Fruit fly (Drosophila melanogaster): Measurements from ENCODE around the gene CG17122.
A peak's percentile ranks its signal among the peaks of the same experiment; 100 is the strongest.

Gene CG17122

DNA sequence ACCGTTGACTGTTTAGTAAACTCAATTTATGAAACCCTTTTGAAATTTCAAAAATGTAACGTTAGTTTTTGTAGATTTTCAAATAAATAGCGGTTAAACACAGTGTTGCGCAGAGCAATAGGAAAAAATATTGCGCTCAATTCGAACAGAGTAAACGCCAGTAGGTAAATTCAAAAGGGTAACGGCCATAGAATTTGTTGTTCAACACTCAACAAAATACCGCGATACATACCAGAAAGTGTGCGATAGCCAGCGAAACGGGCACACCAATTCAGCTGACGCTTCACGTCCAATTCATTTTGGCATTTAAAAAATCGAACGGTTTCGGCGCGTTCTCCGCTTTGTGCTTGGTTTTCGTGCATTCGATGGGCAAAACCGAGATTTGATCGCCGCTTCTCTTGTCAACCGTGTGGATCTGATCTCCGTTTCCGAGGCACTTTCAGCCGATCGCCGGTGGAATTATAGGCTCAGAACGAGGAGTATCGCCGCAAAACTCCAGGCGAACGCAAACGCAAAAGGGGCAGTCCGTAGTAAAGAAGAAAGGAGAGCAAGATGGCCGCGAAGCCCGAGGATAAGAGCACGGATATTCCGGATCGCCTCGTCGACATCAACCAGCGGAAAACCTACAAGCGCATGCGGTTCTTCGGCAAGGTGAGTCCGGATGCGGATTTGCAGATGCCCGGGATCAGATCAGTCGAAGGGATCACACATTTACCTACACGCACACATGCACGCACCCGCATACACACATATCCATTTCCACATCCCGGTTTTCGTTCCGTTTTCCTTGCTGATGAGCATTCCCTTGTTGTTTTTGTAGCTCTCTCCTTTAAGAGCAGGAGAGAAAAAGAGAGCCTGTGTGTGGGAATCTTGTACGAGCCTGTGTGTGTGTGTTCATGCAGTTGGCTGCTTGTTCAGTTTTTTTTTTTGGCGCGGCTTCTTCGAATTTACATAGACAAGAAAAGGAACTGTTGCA, 34.9 kb upstream of the CG17122 start:
- TF ChIP-seq fd96Ca (GFP tag; IDR thresholded peaks at IDR 0.05): no peak
- no peak for TF ChIP-seq CG8159 (tag; optimal IDR thresholded peaks at IDR 0.05)
- TF ChIP-seq CG8301 (tag; optimal IDR thresholded peaks at IDR 0.05): no peak
- TF ChIP-seq CG15710 (tag; optimal IDR thresholded peaks at IDR 0.05): no peak
- no peak for TF ChIP-seq D1 (tag; optimal IDR thresholded peaks at IDR 0.05)
- no peak for TF ChIP-seq CG32121 (GFP tag; IDR thresholded peaks at IDR 0.05)
- TF ChIP-seq CG17806 (tag; optimal IDR thresholded peaks at IDR 0.05): no peak
- TF ChIP-seq CG13204 (GFP tag; optimal IDR thresholded peaks at IDR 0.05): no peak
- no peak for TF ChIP-seq rn (GFP tag; IDR thresholded peaks at IDR 0.05)
- TF ChIP-seq CG12605 (GFP tag; IDR thresholded peaks at IDR 0.05): no peak
- TF ChIP-seq Pif1B (GFP tag; optimal IDR thresholded peaks at IDR 0.05): no peak
- TF ChIP-seq Ets98B (GFP tag; IDR thresholded peaks at IDR 0.05): no peak
- TF ChIP-seq Snoo (tag; optimal IDR thresholded peaks at IDR 0.05): no peak
- TF ChIP-seq Pif1A (GFP tag; optimal IDR thresholded peaks at IDR 0.05): no peak
- TF ChIP-seq CG4496 (GFP tag; IDR thresholded peaks at IDR 0.05): no peak
- TF ChIP-seq CG9948 (tag; optimal IDR thresholded peaks at IDR 0.05): no peak
- no peak for TF ChIP-seq CG10348 (GFP tag; IDR thresholded peaks at IDR 0.05)
- no peak for TF ChIP-seq CG34367 (tag; optimal IDR thresholded peaks at IDR 0.05)
- no peak for TF ChIP-seq CG14655 (GFP tag; optimal IDR thresholded peaks at IDR 0.05)

DNA sequence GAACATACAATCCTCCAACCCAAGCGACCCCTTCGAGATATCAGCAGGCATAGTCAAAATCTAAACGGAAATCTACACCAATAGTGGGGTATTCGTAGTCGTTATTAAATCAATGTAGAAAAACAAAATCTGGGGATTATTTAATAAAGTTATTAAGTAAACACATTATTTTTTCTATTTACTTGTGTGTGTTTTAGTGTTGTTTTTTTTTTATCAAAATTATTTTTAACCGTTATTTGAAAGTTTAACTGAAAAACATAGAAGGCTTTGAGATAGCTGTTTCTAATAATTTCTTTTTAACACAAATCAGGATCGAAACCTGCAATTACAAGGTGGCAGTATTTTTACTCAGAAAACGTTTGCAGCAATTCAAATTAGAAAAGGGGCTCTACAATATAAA, 34.2 kb upstream of the CG17122 start, which contains the start of gene polo:
Gene polo, plus strand, starts transcription at position 301 of the 400 bp plus-strand sequence.
- TF ChIP-seq Pif1B (GFP tag; optimal IDR thresholded peaks at IDR 0.05) (no peak), CG13204 (GFP tag; optimal IDR thresholded peaks at IDR 0.05) (no peak), CG10348 (GFP tag; IDR thresholded peaks at IDR 0.05) (no peak), CG9948 (tag; optimal IDR thresholded peaks at IDR 0.05) (no peak), CG8301 (tag; optimal IDR thresholded peaks at IDR 0.05) (no peak), CG15710 (tag; optimal IDR thresholded peaks at IDR 0.05) (no peak), CG32121 (GFP tag; IDR thresholded peaks at IDR 0.05) (no peak), EcR (GFP tag; optimal IDR thresholded peaks at IDR 0.05) (no peak), Pif1A (GFP tag; optimal IDR thresholded peaks at IDR 0.05) (no peak), rn (GFP tag; IDR thresholded peaks at IDR 0.05) (no peak), CG34367 (tag; optimal IDR thresholded peaks at IDR 0.05) (no peak)

DNA sequence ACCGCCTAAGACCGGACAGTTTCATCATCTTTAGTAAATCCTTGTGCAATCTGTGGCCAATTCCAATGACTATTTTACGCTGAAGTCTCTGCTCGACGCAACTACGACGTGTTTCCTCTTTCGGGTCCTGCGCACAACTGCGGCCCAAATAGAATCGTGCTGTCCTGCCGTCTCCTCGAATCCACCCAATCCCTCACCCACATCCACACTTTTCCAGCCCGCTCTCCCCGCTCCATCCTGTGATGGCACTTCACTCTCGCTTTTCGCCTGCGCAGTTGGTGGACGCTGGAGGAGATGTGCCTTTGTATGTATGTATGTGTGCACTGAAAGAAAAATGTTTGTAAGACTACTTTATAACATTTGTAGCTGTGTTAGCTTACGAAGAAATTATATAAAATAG, 31.0 kb upstream of the CG17122 start, which contains the start of gene CG32225:
Gene CG32225, minus strand, starts transcription at position 142 of the 400 bp plus-strand sequence.
- TF ChIP-seq Pif1A (GFP tag; optimal IDR thresholded peaks at IDR 0.05) (no peak), CG4496 (GFP tag; IDR thresholded peaks at IDR 0.05) (peak; percentile 37; the same call in 1 of the 3 replicates), gl (tag; optimal IDR thresholded peaks at IDR 0.05) (no peak), CG9948 (tag; optimal IDR thresholded peaks at IDR 0.05) (no peak), D1 (tag; optimal IDR thresholded peaks at IDR 0.05) (no peak), CG34367 (tag; optimal IDR thresholded peaks at IDR 0.05) (no peak), CG32121 (GFP tag; IDR thresholded peaks at IDR 0.05) (no peak)

DNA sequence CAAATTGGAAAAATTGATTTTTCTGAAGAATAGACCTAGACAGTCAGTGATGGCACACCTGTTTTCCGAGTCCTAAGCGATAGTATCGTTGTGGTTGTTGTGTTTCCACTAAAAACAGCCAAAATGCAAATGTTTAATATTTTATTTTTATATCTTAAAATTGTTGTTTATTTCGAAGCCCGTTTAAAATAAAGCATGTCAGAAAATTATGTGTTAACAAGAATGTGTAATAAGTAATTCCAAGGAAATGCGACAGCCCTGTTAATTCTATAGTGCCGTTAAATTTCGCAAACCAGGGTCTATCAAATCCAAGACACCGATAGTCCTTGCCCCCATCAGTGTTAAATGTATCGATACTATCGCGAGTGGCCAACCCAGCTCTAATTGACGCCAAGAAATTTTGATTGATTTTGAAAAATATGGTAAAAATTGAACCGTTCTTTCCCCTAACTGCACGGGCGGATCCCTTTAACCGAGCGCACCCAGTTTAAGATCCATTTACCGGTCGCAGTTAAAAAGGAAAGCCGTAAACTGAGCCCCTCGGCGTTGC, 27.0 kb upstream of the CG17122 start, which contains the start of gene Pex23:
Gene Pex23, minus strand, starts transcription at position 61 of the 550 bp plus-strand sequence.
- peak; percentile 49 for TF ChIP-seq CG17806 (tag; optimal IDR thresholded peaks at IDR 0.05)
- peak; percentile 7; the same call in 1 of the 2 replicates for TF ChIP-seq CG12605 (GFP tag; IDR thresholded peaks at IDR 0.05)
- TF ChIP-seq Pif1B (GFP tag; optimal IDR thresholded peaks at IDR 0.05): no peak
- peak; percentile 66 for TF ChIP-seq CG15710 (tag; optimal IDR thresholded peaks at IDR 0.05)
- TF ChIP-seq Pif1A (GFP tag; optimal IDR thresholded peaks at IDR 0.05): no peak
- peak; percentile 33 for TF ChIP-seq CG34367 (tag; optimal IDR thresholded peaks at IDR 0.05)
- TF ChIP-seq Ets98B (GFP tag; IDR thresholded peaks at IDR 0.05): peak; percentile 68
- no peak for TF ChIP-seq CG14655 (GFP tag; optimal IDR thresholded peaks at IDR 0.05)
- TF ChIP-seq CG32121 (GFP tag; IDR thresholded peaks at IDR 0.05): peak; percentile 49; the same call in 1 of the 2 replicates
- TF ChIP-seq rn (GFP tag; IDR thresholded peaks at IDR 0.05): peak; percentile 62
- TF ChIP-seq CG9948 (tag; optimal IDR thresholded peaks at IDR 0.05): peak; percentile 44
- TF ChIP-seq fd96Ca (GFP tag; IDR thresholded peaks at IDR 0.05): peak; percentile 78
- no peak for TF ChIP-seq CG8301 (tag; optimal IDR thresholded peaks at IDR 0.05)
- peak; percentile 51; the same call in 1 of the 2 replicates for TF ChIP-seq CG10348 (GFP tag; IDR thresholded peaks at IDR 0.05)
- TF ChIP-seq CG4496 (GFP tag; IDR thresholded peaks at IDR 0.05): peak; percentile 83
- peak; percentile 59 for TF ChIP-seq Snoo (tag; optimal IDR thresholded peaks at IDR 0.05)
- no peak for TF ChIP-seq CG13204 (GFP tag; optimal IDR thresholded peaks at IDR 0.05)
- peak; percentile 55 for TF ChIP-seq CG8159 (tag; optimal IDR thresholded peaks at IDR 0.05)
- TF ChIP-seq EcR (GFP tag; optimal IDR thresholded peaks at IDR 0.05): no peak
- no peak for TF ChIP-seq gl (tag; optimal IDR thresholded peaks at IDR 0.05)

DNA sequence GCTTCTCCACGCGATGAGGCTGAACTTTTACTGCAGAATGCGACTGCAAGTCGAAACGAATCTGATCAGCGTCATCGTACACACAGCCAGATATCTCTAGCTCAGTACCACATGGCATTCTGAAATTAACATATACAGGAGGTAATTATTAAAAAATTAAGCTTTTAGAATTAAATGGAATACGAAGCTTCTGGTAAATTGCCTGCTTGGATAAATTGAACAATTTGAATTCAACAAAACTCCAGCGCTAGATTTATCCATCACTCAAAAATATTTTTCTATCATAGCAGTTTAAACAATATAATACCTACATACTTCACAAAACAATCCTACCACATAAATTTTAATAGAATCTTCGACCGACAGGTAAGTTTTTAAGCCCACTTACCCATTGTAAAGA, 24.0 kb upstream of the CG17122 start, which contains the start of gene SCCRO4:
Gene SCCRO4, plus strand, starts transcription at position 301 of the 400 bp plus-strand sequence.
- no peak for TF ChIP-seq CG34367 (tag; optimal IDR thresholded peaks at IDR 0.05)
- TF ChIP-seq CG12605 (GFP tag; IDR thresholded peaks at IDR 0.05): no peak
- TF ChIP-seq CG4496 (GFP tag; IDR thresholded peaks at IDR 0.05): no peak
- TF ChIP-seq CG9948 (tag; optimal IDR thresholded peaks at IDR 0.05): no peak
- no peak for TF ChIP-seq CG8159 (tag; optimal IDR thresholded peaks at IDR 0.05)
- no peak for TF ChIP-seq CG10348 (GFP tag; IDR thresholded peaks at IDR 0.05)
- no peak for TF ChIP-seq D1 (tag; optimal IDR thresholded peaks at IDR 0.05)
- TF ChIP-seq Snoo (tag; optimal IDR thresholded peaks at IDR 0.05): no peak
- TF ChIP-seq gl (tag; optimal IDR thresholded peaks at IDR 0.05): no peak
- no peak for TF ChIP-seq Pif1A (GFP tag; optimal IDR thresholded peaks at IDR 0.05)
